Fruit fly (Drosophila melanogaster) whole organism, pupa: ENCODE measurements around the gene TrpRS.

Source experiments
- CG10348 ChIP-seq: fragments of 200-800 bp; sonication (Bioruptor generic); IDR thresholded peaks from 2 replicates; pipeline ENCODE4 v1.3.6; 2022; ENCODE audit warnings: missing biosample characterization, missing genetic modification characterization
- CG12605 ChIP-seq: fragments of 200-800 bp; sonication (Bioruptor generic); IDR thresholded peaks from 2 replicates; pipeline ENCODE4 v1.3.6; 2022; ENCODE audit warnings: missing biosample characterization, missing genetic modification characterization
- CG13204 ChIP-seq: fragments of 200-800 bp; sonication (Bioruptor generic); optimal IDR thresholded peaks from 2 replicates; lab custom pipeline; 2018; ENCODE audit warnings: missing biosample characterization, mild to moderate bottlenecking, missing genetic modification characterization, moderate library complexity
- CG14655 ChIP-seq: fragments of 200-800 bp; sonication (Bioruptor generic); optimal IDR thresholded peaks from 3 replicates; lab custom pipeline; 2017; ENCODE audit warnings: mild to moderate bottlenecking, missing biosample characterization, missing genetic modification reagents, missing genetic modification characterization
- CG15710 ChIP-seq: fragments of 200-800 bp; sonication (Bioruptor generic); optimal IDR thresholded peaks from 2 replicates; lab custom pipeline; 2018; ENCODE audit warnings: missing biosample characterization, mild to moderate bottlenecking, missing genetic modification characterization, moderate library complexity
- CG17806 ChIP-seq: fragments of 200-800 bp; sonication (Bioruptor generic); optimal IDR thresholded peaks from 2 replicates; lab custom pipeline; 2018; ENCODE audit warnings: missing biosample characterization, mild to moderate bottlenecking, missing genetic modification characterization, moderate library complexity
- CG32121 ChIP-seq: fragments of 200-800 bp; sonication (Bioruptor generic); IDR thresholded peaks from 2 replicates; pipeline ENCODE4 v1.3.6; 2022; ENCODE audit warnings: missing biosample characterization, missing genetic modification characterization
- CG34367 ChIP-seq: fragments of 200-800 bp; sonication (Bioruptor generic); optimal IDR thresholded peaks from 2 replicates; lab custom pipeline; 2018; ENCODE audit warnings: missing biosample characterization, mild to moderate bottlenecking, missing genetic modification characterization
- CG4496 ChIP-seq: fragments of 200-800 bp; sonication (Bioruptor generic); IDR thresholded peaks from 3 replicates; pipeline ENCODE4 v1.3.6; 2022; ENCODE audit warnings: missing biosample characterization, missing genetic modification characterization
- CG8159 ChIP-seq: fragments of 200-800 bp; sonication (Bioruptor generic); optimal IDR thresholded peaks from 3 replicates; lab custom pipeline; 2018; ENCODE audit warnings: missing biosample characterization, mild to moderate bottlenecking, missing genetic modification characterization, moderate library complexity
- CG8301 ChIP-seq: fragments of 200-800 bp; sonication (Bioruptor generic); optimal IDR thresholded peaks from 2 replicates; lab custom pipeline; 2018; ENCODE audit warnings: missing biosample characterization, mild to moderate bottlenecking, missing genetic modification characterization
- CG9948 ChIP-seq: fragments of 200-800 bp; sonication (Bioruptor generic); optimal IDR thresholded peaks from 2 replicates; lab custom pipeline; 2018; ENCODE audit warnings: missing biosample characterization, mild to moderate bottlenecking, missing genetic modification characterization, moderate library complexity
- D1 ChIP-seq: fragments of 200-800 bp; sonication (Bioruptor generic); optimal IDR thresholded peaks from 2 replicates; lab custom pipeline; 2018; ENCODE audit warnings: missing biosample characterization, mild to moderate bottlenecking, missing genetic modification characterization, moderate library complexity
- EcR ChIP-seq: fragments of 200-800 bp; sonication (Bioruptor generic); optimal IDR thresholded peaks from 3 replicates; lab custom pipeline; 2019; ENCODE audit warnings: missing biosample characterization, missing genetic modification characterization, mild to moderate bottlenecking, moderate library complexity, missing genetic modification reagents
- Ets98B ChIP-seq: fragments of 200-800 bp; sonication (Bioruptor generic); IDR thresholded peaks from 2 replicates; pipeline ENCODE4 v1.3.6; 2022; ENCODE audit warnings: missing biosample characterization, missing genetic modification characterization
- Pif1A ChIP-seq: fragments of 200-800 bp; sonication (Bioruptor generic); optimal IDR thresholded peaks from 3 replicates; lab custom pipeline; 2016; ENCODE audit warnings: missing biosample characterization, missing genetic modification characterization
- Pif1B ChIP-seq: fragments of 200-800 bp; sonication (Bioruptor generic); optimal IDR thresholded peaks from 3 replicates; lab custom pipeline; 2016; ENCODE audit warnings: missing biosample characterization, missing genetic modification characterization
- Snoo ChIP-seq: fragments of 200-800 bp; sonication (Bioruptor generic); optimal IDR thresholded peaks from 3 replicates; lab custom pipeline; 2017; ENCODE audit warnings: missing biosample characterization, mild to moderate bottlenecking, missing genetic modification characterization, inconsistent platforms
- fd96Ca ChIP-seq: fragments of 200-800 bp; sonication (Bioruptor generic); IDR thresholded peaks from 3 replicates; pipeline ENCODE4 v1.3.6; 2022; ENCODE audit warnings: missing biosample characterization, missing genetic modification characterization
- gl ChIP-seq: fragments of 200-800 bp; sonication (Bioruptor generic); optimal IDR thresholded peaks from 2 replicates; lab custom pipeline; 2018; ENCODE audit warnings: missing biosample characterization, mild to moderate bottlenecking, missing genetic modification characterization
- rn ChIP-seq: fragments of 200-800 bp; sonication (Bioruptor generic); IDR thresholded peaks from 2 replicates; pipeline ENCODE4 v1.3.6; 2022; ENCODE audit warnings: missing biosample characterization, missing genetic modification characterization

Gene TrpRS

DNA sequence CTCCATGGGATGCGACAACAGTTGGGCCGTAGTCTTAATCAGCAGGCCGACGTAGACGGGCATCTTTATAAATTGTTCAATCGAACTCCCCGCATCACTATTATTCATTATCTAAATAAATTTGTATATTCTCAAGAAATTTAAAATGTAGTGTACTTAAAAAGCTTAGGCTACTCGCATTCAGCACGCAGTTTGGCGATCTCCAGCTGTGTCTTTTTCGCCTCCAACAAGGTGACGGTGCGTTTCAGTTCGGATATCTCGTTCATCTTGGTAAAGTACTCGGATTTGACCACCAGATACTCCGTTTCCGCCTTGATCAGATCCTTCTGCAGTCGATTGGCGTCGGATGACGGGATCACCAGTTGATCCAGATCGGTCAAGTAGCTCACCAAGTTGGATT is 9.1 kb downstream of the TrpRS start, which contains the start of gene CG16736:
Gene CG16736, minus strand, starts transcription at position 101 of the 400 bp plus-strand sequence.
- TF ChIP-seq CG14655 (no peak), CG8301 (tag; lab: Kevin White, UChicago) (no peak), CG34367 (tag; lab: Kevin White, UChicago) (no peak), CG15710 (tag; lab: Kevin White, UChicago) (no peak), CG8159 (tag; lab: Kevin White, UChicago) (no peak), Ets98B (GFP tag; lab: Robert Waterston, UW) (no peak), CG4496 (GFP tag; lab: Robert Waterston, UW) (no peak), CG10348 (GFP tag; lab: Robert Waterston, UW) (no peak), gl (no peak)

DNA sequence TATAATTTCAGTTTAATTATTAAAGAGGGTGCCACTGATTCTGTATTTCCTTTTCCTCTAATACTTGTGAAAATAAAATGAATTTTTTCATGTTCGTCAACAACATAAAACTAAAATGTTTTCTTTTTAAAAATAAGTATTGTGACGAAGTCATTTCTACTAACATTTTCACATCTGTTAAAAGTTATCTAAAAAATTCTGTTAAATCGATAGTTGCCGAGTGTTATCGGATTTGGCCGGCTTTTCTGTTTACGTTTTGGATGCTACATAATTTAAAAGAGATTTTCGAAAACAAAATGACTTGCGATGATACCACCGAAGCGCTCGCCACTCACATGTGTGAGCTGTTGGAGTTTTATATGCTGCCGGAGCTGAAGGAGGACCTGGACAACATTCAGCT is 11.9 kb downstream of the TrpRS start, which contains the start of gene CG16734:
Gene CG16734, plus strand, starts transcription at position 255 of the 400 bp plus-strand sequence.
- TF ChIP-seq CG34367 (tag; lab: Kevin White, UChicago) (no peak), D1 (no peak), CG9948 (tag; lab: Kevin White, UChicago) (no peak), CG13204 (GFP tag; lab: Kevin White, UChicago) (no peak), CG17806 (tag; lab: Kevin White, UChicago) (no peak), CG8301 (tag; lab: Kevin White, UChicago) (no peak), EcR (GFP tag; lab: Kevin White, UChicago) (no peak), CG12605 (GFP tag; lab: Robert Waterston, UW) (no peak), CG14655 (no peak), CG4496 (GFP tag; lab: Robert Waterston, UW) (no peak), Ets98B (GFP tag; lab: Robert Waterston, UW) (no peak), Pif1B (GFP tag; lab: Kevin White, UChicago) (no peak), CG15710 (tag; lab: Kevin White, UChicago) (no peak), fd96Ca (no peak), CG8159 (tag; lab: Kevin White, UChicago) (no peak), gl (no peak), CG10348 (GFP tag; lab: Robert Waterston, UW) (no peak), rn (GFP tag; lab: Robert Waterston, UW) (no peak), Snoo (tag; lab: Kevin White, UChicago) (no peak)

DNA sequence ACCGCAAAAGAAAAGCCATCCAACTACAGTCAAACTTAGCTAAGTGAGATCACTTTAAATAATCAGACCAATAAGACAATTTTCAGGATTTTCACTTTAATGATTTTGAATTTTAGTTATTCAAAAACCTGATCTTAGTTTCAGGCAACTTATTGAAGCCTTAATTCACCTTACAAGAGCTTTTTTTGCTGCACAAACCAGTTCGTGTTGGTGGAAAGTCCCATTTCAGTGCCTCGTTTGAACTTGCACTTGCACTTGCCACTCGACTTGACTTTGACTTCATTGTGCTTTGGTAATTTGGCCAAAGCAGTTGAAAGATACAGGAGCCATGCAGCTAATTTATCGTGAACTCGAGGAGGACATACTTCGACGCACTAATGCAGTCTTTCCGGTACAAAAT is 15.2 kb downstream of the TrpRS start, which contains the start of gene St2:
Gene St2, plus strand, starts transcription at position 301 of the 400 bp plus-strand sequence.
- no peak for TF ChIP-seq rn (GFP tag; lab: Robert Waterston, UW)
- no peak for TF ChIP-seq Pif1B (GFP tag; lab: Kevin White, UChicago)
- TF ChIP-seq, all 21 proteins: peak for 0

DNA sequence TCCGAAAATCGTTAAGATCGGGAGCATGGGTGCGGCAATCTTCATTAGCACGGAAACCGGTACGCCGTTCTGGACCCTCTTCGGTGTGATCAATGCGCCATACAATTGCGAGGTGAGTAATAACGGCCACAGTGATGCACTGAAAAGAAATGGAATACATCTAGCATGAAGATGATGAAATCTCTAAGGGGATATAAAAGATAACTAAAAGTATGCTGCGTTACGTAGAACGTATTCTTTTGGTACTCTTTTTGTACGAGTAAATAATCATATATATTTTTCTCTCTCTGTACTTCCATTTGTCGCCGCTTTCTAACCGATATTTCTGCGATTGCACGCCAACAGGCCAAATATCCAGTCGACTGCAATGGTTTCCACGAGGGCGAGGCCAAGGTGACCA is 15.8 kb downstream of the TrpRS start:
- TF ChIP-seq D1: peak; percentile 73
- no peak for TF ChIP-seq CG10348 (GFP tag; lab: Robert Waterston, UW)
- TF ChIP-seq gl: peak; percentile 47
- TF ChIP-seq CG13204 (GFP tag; lab: Kevin White, UChicago): no peak
- peak; percentile 77 for TF ChIP-seq Pif1A (GFP tag; lab: Kevin White, UChicago)
- TF ChIP-seq EcR (GFP tag; lab: Kevin White, UChicago): no peak
- TF ChIP-seq fd96Ca: peak; percentile 78
- peak; percentile 90 for TF ChIP-seq CG14655
- TF ChIP-seq CG8301 (tag; lab: Kevin White, UChicago): peak; percentile 85
- peak; percentile 77 for TF ChIP-seq CG9948 (tag; lab: Kevin White, UChicago)
- TF ChIP-seq Snoo (tag; lab: Kevin White, UChicago): peak; percentile 81
- TF ChIP-seq CG12605 (GFP tag; lab: Robert Waterston, UW): peak; percentile 85
- TF ChIP-seq CG34367 (tag; lab: Kevin White, UChicago): peak; percentile 61
- TF ChIP-seq CG17806 (tag; lab: Kevin White, UChicago): peak; percentile 76
- peak; percentile 93 for TF ChIP-seq CG4496 (GFP tag; lab: Robert Waterston, UW)
- TF ChIP-seq Pif1B (GFP tag; lab: Kevin White, UChicago): peak; percentile 71
- peak; percentile 91 for TF ChIP-seq Ets98B (GFP tag; lab: Robert Waterston, UW)
- TF ChIP-seq CG32121 (GFP tag; lab: Robert Waterston, UW): peak; percentile 84
- peak; percentile 66 for TF ChIP-seq CG8159 (tag; lab: Kevin White, UChicago)
- peak; percentile 27; the same call in 1 of the 2 replicates for TF ChIP-seq rn (GFP tag; lab: Robert Waterston, UW)
- TF ChIP-seq CG15710 (tag; lab: Kevin White, UChicago): peak; percentile 67

DNA sequence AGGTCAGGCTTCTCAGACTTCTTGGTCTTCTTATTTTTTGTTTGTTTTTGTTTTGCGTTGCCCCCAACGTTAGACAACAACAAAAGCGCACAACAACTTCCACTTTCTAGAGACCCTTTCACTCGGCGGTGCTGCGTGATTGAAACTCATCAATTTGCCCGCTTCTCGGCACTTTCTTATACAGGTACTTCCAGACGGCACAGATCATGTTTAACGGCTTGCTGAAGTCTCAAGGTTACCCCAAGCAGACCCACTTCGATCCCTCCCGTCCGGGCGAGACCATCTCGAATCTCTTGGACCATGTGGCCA is 17.0 kb downstream of the TrpRS start:
- no peak for TF ChIP-seq Ets98B (GFP tag; lab: Robert Waterston, UW)
- TF ChIP-seq CG34367 (tag; lab: Kevin White, UChicago): no peak
- no peak for TF ChIP-seq CG12605 (GFP tag; lab: Robert Waterston, UW)
- TF ChIP-seq CG17806 (tag; lab: Kevin White, UChicago): no peak
- TF ChIP-seq D1: no peak
- TF ChIP-seq CG8301 (tag; lab: Kevin White, UChicago): no peak
- TF ChIP-seq CG13204 (GFP tag; lab: Kevin White, UChicago): no peak
- no peak for TF ChIP-seq CG4496 (GFP tag; lab: Robert Waterston, UW)
- no peak for TF ChIP-seq EcR (GFP tag; lab: Kevin White, UChicago)
- no peak for TF ChIP-seq gl
- TF ChIP-seq CG8159 (tag; lab: Kevin White, UChicago): no peak
- no peak for TF ChIP-seq fd96Ca
- no peak for TF ChIP-seq rn (GFP tag; lab: Robert Waterston, UW)
- no peak for TF ChIP-seq Pif1A (GFP tag; lab: Kevin White, UChicago)
- TF ChIP-seq Pif1B (GFP tag; lab: Kevin White, UChicago): no peak
- no peak for TF ChIP-seq Snoo (tag; lab: Kevin White, UChicago)
- no peak for TF ChIP-seq CG14655
- no peak for TF ChIP-seq CG32121 (GFP tag; lab: Robert Waterston, UW)
